Fruit fly (Drosophila melanogaster) whole organism, pupa: ENCODE data around the gene btv.
A peak's percentile ranks its signal among the peaks of the same experiment; 100 is the strongest.

Source experiments
- CG10348 ChIP-seq: fragments of 200-800 bp; sonication (Bioruptor generic); IDR thresholded peaks from 2 replicates; pipeline ENCODE4 v1.3.6; 2022; ENCODE audit warnings: missing biosample characterization, missing genetic modification characterization
- CG12605 ChIP-seq: fragments of 200-800 bp; sonication (Bioruptor generic); IDR thresholded peaks from 2 replicates; pipeline ENCODE4 v1.3.6; 2022; ENCODE audit warnings: missing biosample characterization, missing genetic modification characterization
- CG13204 ChIP-seq: fragments of 200-800 bp; sonication (Bioruptor generic); optimal IDR thresholded peaks from 2 replicates; lab custom pipeline; 2018; ENCODE audit warnings: missing biosample characterization, mild to moderate bottlenecking, missing genetic modification characterization, moderate library complexity
- CG14655 ChIP-seq: fragments of 200-800 bp; sonication (Bioruptor generic); optimal IDR thresholded peaks from 3 replicates; lab custom pipeline; 2017; ENCODE audit warnings: mild to moderate bottlenecking, missing biosample characterization, missing genetic modification reagents, missing genetic modification characterization
- CG15710 ChIP-seq: fragments of 200-800 bp; sonication (Bioruptor generic); optimal IDR thresholded peaks from 2 replicates; lab custom pipeline; 2018; ENCODE audit warnings: missing biosample characterization, mild to moderate bottlenecking, missing genetic modification characterization, moderate library complexity
- CG17806 ChIP-seq: fragments of 200-800 bp; sonication (Bioruptor generic); optimal IDR thresholded peaks from 2 replicates; lab custom pipeline; 2018; ENCODE audit warnings: missing biosample characterization, mild to moderate bottlenecking, missing genetic modification characterization, moderate library complexity
- CG32121 ChIP-seq: fragments of 200-800 bp; sonication (Bioruptor generic); IDR thresholded peaks from 2 replicates; pipeline ENCODE4 v1.3.6; 2022; ENCODE audit warnings: missing biosample characterization, missing genetic modification characterization
- CG34367 ChIP-seq: fragments of 200-800 bp; sonication (Bioruptor generic); optimal IDR thresholded peaks from 2 replicates; lab custom pipeline; 2018; ENCODE audit warnings: missing biosample characterization, mild to moderate bottlenecking, missing genetic modification characterization
- CG4496 ChIP-seq: fragments of 200-800 bp; sonication (Bioruptor generic); IDR thresholded peaks from 3 replicates; pipeline ENCODE4 v1.3.6; 2022; ENCODE audit warnings: missing biosample characterization, missing genetic modification characterization
- CG8159 ChIP-seq: fragments of 200-800 bp; sonication (Bioruptor generic); optimal IDR thresholded peaks from 3 replicates; lab custom pipeline; 2018; ENCODE audit warnings: missing biosample characterization, mild to moderate bottlenecking, missing genetic modification characterization, moderate library complexity
- CG8301 ChIP-seq: fragments of 200-800 bp; sonication (Bioruptor generic); optimal IDR thresholded peaks from 2 replicates; lab custom pipeline; 2018; ENCODE audit warnings: missing biosample characterization, mild to moderate bottlenecking, missing genetic modification characterization
- CG9948 ChIP-seq: fragments of 200-800 bp; sonication (Bioruptor generic); optimal IDR thresholded peaks from 2 replicates; lab custom pipeline; 2018; ENCODE audit warnings: missing biosample characterization, mild to moderate bottlenecking, missing genetic modification characterization, moderate library complexity
- D1 ChIP-seq: fragments of 200-800 bp; sonication (Bioruptor generic); optimal IDR thresholded peaks from 2 replicates; lab custom pipeline; 2018; ENCODE audit warnings: missing biosample characterization, mild to moderate bottlenecking, missing genetic modification characterization, moderate library complexity
- EcR ChIP-seq: fragments of 200-800 bp; sonication (Bioruptor generic); optimal IDR thresholded peaks from 3 replicates; lab custom pipeline; 2019; ENCODE audit warnings: missing biosample characterization, missing genetic modification characterization, mild to moderate bottlenecking, moderate library complexity, missing genetic modification reagents
- Ets98B ChIP-seq: fragments of 200-800 bp; sonication (Bioruptor generic); IDR thresholded peaks from 2 replicates; pipeline ENCODE4 v1.3.6; 2022; ENCODE audit warnings: missing biosample characterization, missing genetic modification characterization
- Pif1A ChIP-seq: fragments of 200-800 bp; sonication (Bioruptor generic); optimal IDR thresholded peaks from 3 replicates; lab custom pipeline; 2016; ENCODE audit warnings: missing biosample characterization, missing genetic modification characterization
- Pif1B ChIP-seq: fragments of 200-800 bp; sonication (Bioruptor generic); optimal IDR thresholded peaks from 3 replicates; lab custom pipeline; 2016; ENCODE audit warnings: missing biosample characterization, missing genetic modification characterization
- Snoo ChIP-seq: fragments of 200-800 bp; sonication (Bioruptor generic); optimal IDR thresholded peaks from 3 replicates; lab custom pipeline; 2017; ENCODE audit warnings: missing biosample characterization, mild to moderate bottlenecking, missing genetic modification characterization, inconsistent platforms
- fd96Ca ChIP-seq: fragments of 200-800 bp; sonication (Bioruptor generic); IDR thresholded peaks from 3 replicates; pipeline ENCODE4 v1.3.6; 2022; ENCODE audit warnings: missing biosample characterization, missing genetic modification characterization
- gl ChIP-seq: fragments of 200-800 bp; sonication (Bioruptor generic); optimal IDR thresholded peaks from 2 replicates; lab custom pipeline; 2018; ENCODE audit warnings: missing biosample characterization, mild to moderate bottlenecking, missing genetic modification characterization
- rn ChIP-seq: fragments of 200-800 bp; sonication (Bioruptor generic); IDR thresholded peaks from 2 replicates; pipeline ENCODE4 v1.3.6; 2022; ENCODE audit warnings: missing biosample characterization, missing genetic modification characterization

btv gene

DNA sequence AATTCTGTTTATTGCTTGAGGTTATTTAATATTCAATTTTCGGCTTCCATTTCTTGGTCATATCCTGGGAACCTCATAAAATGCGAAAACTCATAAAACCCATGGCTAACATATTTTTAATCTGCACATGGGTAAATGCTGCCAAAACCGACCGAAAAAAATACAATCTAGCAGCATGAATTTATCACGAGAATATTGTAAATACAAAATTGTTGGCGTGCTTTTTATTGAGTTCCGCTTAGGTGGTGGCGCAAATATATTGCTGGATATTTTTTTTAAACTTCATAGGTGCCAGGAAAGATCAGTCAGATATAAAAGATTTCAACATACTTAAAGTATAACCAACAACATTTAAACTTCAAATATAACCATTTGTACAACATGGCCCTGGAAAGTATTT, 7.8 kb upstream of the btv start, which contains the start of gene Prosbeta5R2:
Gene Prosbeta5R2, plus strand, starts transcription at position 301 of the 400 bp plus-strand sequence.
- TF ChIP-seq Snoo (tag; lab: Kevin White, UChicago) = no peak
- no peak for TF ChIP-seq gl (tag; lab: Kevin White, UChicago)
- no peak for TF ChIP-seq CG17806 (tag; lab: Kevin White, UChicago)
- no peak for TF ChIP-seq CG9948 (tag; lab: Kevin White, UChicago)
- TF ChIP-seq CG8159 (tag; lab: Kevin White, UChicago) = no peak
- TF ChIP-seq Pif1B (GFP tag; lab: Kevin White, UChicago) = no peak
- no peak for TF ChIP-seq fd96Ca (GFP tag; lab: Robert Waterston, UW)
- TF ChIP-seq EcR (GFP tag; lab: Kevin White, UChicago) = no peak
- no peak for TF ChIP-seq CG15710 (tag; lab: Kevin White, UChicago)
- TF ChIP-seq D1 (tag; lab: Kevin White, UChicago) = no peak
- TF ChIP-seq CG10348 (GFP tag; lab: Robert Waterston, UW) = no peak
- TF ChIP-seq CG32121 (GFP tag; lab: Robert Waterston, UW) = no peak
- TF ChIP-seq CG34367 (tag; lab: Kevin White, UChicago) = no peak
- TF ChIP-seq CG4496 (GFP tag; lab: Robert Waterston, UW) = no peak
- no peak for TF ChIP-seq Pif1A
- TF ChIP-seq CG13204 (GFP tag; lab: Kevin White, UChicago) = no peak
- no peak for TF ChIP-seq CG12605
- no peak for TF ChIP-seq Ets98B (GFP tag; lab: Robert Waterston, UW)

DNA sequence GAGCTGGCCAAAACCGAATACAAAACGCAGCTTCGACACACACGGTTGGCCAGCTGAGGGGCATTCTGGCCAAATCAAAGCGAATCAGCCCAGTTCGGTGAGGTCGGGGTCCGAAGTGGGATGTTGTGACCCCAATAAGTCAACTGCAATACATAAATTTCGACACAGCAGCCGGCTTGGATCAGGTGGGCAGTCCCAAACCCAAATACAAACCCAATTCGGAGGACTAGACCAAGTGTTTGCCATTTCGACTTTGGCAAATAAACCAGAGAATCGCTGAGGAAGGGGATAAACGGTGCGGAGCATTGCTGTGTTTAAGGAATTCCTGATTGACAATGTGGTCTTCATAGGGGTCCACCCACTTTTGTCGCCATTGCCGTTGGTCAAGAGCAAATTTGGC, 6.7 kb upstream of the btv start:
- TF ChIP-seq CG4496 (GFP tag; lab: Robert Waterston, UW) (no peak), gl (tag; lab: Kevin White, UChicago) (no peak), CG8301 (no peak), Ets98B (GFP tag; lab: Robert Waterston, UW) (no peak), fd96Ca (GFP tag; lab: Robert Waterston, UW) (no peak), CG10348 (GFP tag; lab: Robert Waterston, UW) (no peak), rn (GFP tag; lab: Robert Waterston, UW) (no peak), CG17806 (tag; lab: Kevin White, UChicago) (no peak), CG34367 (tag; lab: Kevin White, UChicago) (no peak), Pif1B (GFP tag; lab: Kevin White, UChicago) (no peak), CG14655 (GFP tag; lab: Kevin White, UChicago) (no peak), CG12605 (no peak)

DNA sequence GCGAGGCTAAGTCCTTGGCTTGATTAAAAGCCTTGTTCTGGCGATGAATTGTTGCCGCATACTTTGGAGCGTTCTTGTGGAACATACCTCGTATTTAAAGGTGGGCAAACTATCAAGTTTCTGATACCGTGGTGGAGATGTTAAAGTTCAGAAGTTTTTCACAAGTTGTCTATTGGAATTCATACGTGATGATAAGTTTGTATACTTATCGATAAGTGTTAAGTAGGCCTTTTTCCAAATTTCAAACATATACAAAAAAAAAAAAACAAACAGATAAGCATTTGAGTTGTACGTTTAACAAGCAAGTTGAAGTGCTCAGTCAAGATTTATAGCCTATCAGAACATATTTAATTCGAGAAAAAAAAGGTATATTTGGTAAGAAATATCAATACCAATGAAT, 3.8 kb upstream of the btv start, which contains the start of gene CG5681:
Gene CG5681, plus strand, starts transcription at position 301 of the 400 bp plus-strand sequence.
- no peak for TF ChIP-seq D1 (tag; lab: Kevin White, UChicago)
- no peak for TF ChIP-seq CG13204 (GFP tag; lab: Kevin White, UChicago)
- TF ChIP-seq, all 21 proteins: peak for 0

DNA sequence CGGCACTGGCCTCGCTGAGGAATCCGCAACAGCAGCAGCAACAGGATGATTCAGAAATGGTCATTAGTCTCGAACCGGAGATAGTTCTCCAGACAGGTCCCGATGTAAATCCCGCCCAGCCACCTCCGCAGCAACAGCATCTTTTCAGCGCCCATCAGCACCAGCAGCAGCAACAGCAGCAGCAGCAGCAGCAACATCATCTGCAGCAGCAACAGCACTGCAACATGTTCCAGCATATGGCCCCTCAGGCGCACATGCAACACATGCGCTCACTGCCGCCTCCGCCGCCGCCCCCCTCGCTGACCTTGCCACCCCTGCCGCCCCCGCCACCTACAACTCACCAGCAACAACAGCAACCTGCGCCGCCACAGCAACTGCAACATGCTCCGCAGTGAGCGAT, 9.3 kb downstream of the btv start:
- TF ChIP-seq gl (tag; lab: Kevin White, UChicago) (no peak), CG12605 (no peak), CG10348 (GFP tag; lab: Robert Waterston, UW) (no peak), Snoo (tag; lab: Kevin White, UChicago) (no peak), Pif1A (no peak), EcR (GFP tag; lab: Kevin White, UChicago) (no peak), fd96Ca (GFP tag; lab: Robert Waterston, UW) (no peak), CG4496 (GFP tag; lab: Robert Waterston, UW) (no peak), Pif1B (GFP tag; lab: Kevin White, UChicago) (no peak), CG14655 (GFP tag; lab: Kevin White, UChicago) (no peak), CG13204 (GFP tag; lab: Kevin White, UChicago) (no peak), D1 (tag; lab: Kevin White, UChicago) (no peak), CG34367 (tag; lab: Kevin White, UChicago) (no peak), Ets98B (GFP tag; lab: Robert Waterston, UW) (no peak), CG8301 (no peak)

DNA sequence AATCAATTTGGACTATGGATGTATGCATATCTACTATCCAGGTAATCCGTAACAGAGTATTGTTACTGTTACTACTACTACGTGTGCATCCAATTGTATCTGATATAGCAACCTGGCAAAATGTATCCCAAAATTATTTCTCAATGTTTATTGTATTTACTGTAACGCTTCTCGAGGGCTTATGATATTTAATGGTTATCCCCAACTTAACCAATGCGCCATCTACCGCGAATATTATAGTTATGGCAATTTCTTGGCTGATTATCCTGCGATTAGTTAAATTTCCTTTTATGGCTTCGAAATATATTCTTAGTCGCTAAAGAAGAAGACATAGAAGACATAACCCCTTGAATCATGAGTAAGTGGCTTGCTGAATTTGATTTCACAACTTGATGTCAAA, 18.6 kb downstream of the btv start:
- no peak for TF ChIP-seq Pif1B (GFP tag; lab: Kevin White, UChicago)
- TF ChIP-seq CG8301 = no peak
- no peak for TF ChIP-seq CG10348 (GFP tag; lab: Robert Waterston, UW)
- TF ChIP-seq CG17806 (tag; lab: Kevin White, UChicago) = no peak
- no peak for TF ChIP-seq CG34367 (tag; lab: Kevin White, UChicago)
- no peak for TF ChIP-seq CG13204 (GFP tag; lab: Kevin White, UChicago)
- TF ChIP-seq gl (tag; lab: Kevin White, UChicago) = no peak
- TF ChIP-seq Snoo (tag; lab: Kevin White, UChicago) = no peak
- no peak for TF ChIP-seq rn (GFP tag; lab: Robert Waterston, UW)
- TF ChIP-seq CG12605 = no peak
- TF ChIP-seq CG14655 (GFP tag; lab: Kevin White, UChicago) = no peak
- no peak for TF ChIP-seq CG9948 (tag; lab: Kevin White, UChicago)
- no peak for TF ChIP-seq Ets98B (GFP tag; lab: Robert Waterston, UW)
- no peak for TF ChIP-seq EcR (GFP tag; lab: Kevin White, UChicago)

DNA sequence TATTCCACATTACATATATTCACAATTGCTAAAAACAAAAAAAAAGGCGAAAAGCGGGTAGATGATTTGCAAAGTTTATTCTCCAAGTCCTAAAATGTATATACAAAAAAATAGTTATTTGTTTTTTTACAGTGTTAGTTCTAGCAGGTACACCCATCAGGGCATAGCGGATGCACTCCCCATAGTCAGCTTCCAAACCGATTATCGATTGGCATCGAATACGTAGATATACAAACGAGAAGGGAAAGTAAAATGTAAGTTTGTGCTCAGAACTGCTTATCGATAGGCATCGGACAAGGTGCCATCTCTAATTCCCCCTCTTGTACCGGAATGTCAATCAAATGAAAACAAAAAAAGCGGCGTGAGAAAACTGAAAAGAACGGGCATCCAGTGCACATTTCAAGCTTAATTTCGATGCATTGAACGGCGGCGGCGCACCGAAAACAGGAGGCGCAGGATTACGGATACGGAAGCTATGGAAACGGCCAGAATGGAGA, 19.2 kb downstream of the btv start, which contains the start of gene CG5674:
Gene CG5674, plus strand, starts transcription at position 309 of the 497 bp plus-strand sequence.
- TF ChIP-seq Pif1B (GFP tag; lab: Kevin White, UChicago) (no peak), fd96Ca (GFP tag; lab: Robert Waterston, UW) (0 out of 3 replicates have a peak, but pooled peaks have one; percentile 33), gl (tag; lab: Kevin White, UChicago) (no peak), EcR (GFP tag; lab: Kevin White, UChicago) (no peak), Ets98B (GFP tag; lab: Robert Waterston, UW) (peak; percentile 32; the same call in 1 of the 2 replicates), CG34367 (tag; lab: Kevin White, UChicago) (no peak), Pif1A (no peak), Snoo (tag; lab: Kevin White, UChicago) (no peak), D1 (tag; lab: Kevin White, UChicago) (no peak), CG15710 (tag; lab: Kevin White, UChicago) (no peak), CG17806 (tag; lab: Kevin White, UChicago) (no peak), CG32121 (GFP tag; lab: Robert Waterston, UW) (no peak; the same call in 1 of the 2 replicates), CG10348 (GFP tag; lab: Robert Waterston, UW) (no peak), CG8159 (tag; lab: Kevin White, UChicago) (peak; percentile 3), CG4496 (GFP tag; lab: Robert Waterston, UW) (peak; percentile 70), CG9948 (tag; lab: Kevin White, UChicago) (no peak), rn (GFP tag; lab: Robert Waterston, UW) (0 out of 2 replicates have a peak, but pooled peaks have one; percentile 16), CG13204 (GFP tag; lab: Kevin White, UChicago) (no peak), CG12605 (peak; percentile 45; the same call in 1 of the 2 replicates), CG14655 (GFP tag; lab: Kevin White, UChicago) (no peak), CG8301 (no peak)
- TF ChIP-seq, all 21 proteins: peak for 6
